Fruit fly (Drosophila melanogaster) whole organism, embryonic: Measurements from ENCODE around the gene CG34136.

Source experiments
- B-H2 ChIP-seq: fragments of 200-800 bp; sonication (Bioruptor generic); optimal IDR thresholded peaks from 2 replicates; lab custom pipeline; 2018; ENCODE audit warnings: missing biosample characterization, mild to moderate bottlenecking, missing genetic modification characterization
- Blimp-1 ChIP-seq: fragments of 200-800 bp; sonication (Bioruptor generic); optimal IDR thresholded peaks from 3 replicates; lab custom pipeline; 2018; ENCODE audit warnings: missing biosample characterization, missing genetic modification characterization, mild to moderate bottlenecking, moderate library complexity, missing genetic modification reagents
- CG10462 ChIP-seq: fragments of 200-800 bp; sonication (Bioruptor generic); optimal IDR thresholded peaks from 2 replicates; lab custom pipeline; 2016; ENCODE audit warnings: missing biosample characterization, missing genetic modification characterization
- CG14441 ChIP-seq: fragments of 200-800 bp; sonication (Bioruptor generic); IDR thresholded peaks from 2 replicates; pipeline ENCODE4 v1.3.6; 2022; ENCODE audit warnings: missing biosample characterization, missing genetic modification characterization
- CG2202 ChIP-seq: fragments of 200-800 bp; sonication (Bioruptor generic); optimal IDR thresholded peaks from 2 replicates; lab custom pipeline; 2018; ENCODE audit warnings: missing biosample characterization, mild to moderate bottlenecking, missing genetic modification characterization
- CG2712 ChIP-seq: fragments of 200-800 bp; optimal IDR thresholded peaks from 3 replicates; lab custom pipeline; 2019; ENCODE audit warnings: missing biosample characterization, mild to moderate bottlenecking, missing genetic modification characterization, moderate library complexity
- CG3281 ChIP-seq: fragments of 200-800 bp; sonication (Bioruptor generic); optimal IDR thresholded peaks from 3 replicates; lab custom pipeline; 2017; ENCODE audit warnings: missing biosample characterization, mild to moderate bottlenecking, missing genetic modification characterization
- CG4328 ChIP-seq: fragments of 200-800 bp; sonication (Bioruptor generic); optimal IDR thresholded peaks from 3 replicates; lab custom pipeline; 2017; ENCODE audit warnings: missing biosample characterization, missing genetic modification reagents, missing genetic modification characterization
- CG5245 ChIP-seq: fragments of 200-800 bp; sonication (Bioruptor generic); optimal IDR thresholded peaks from 3 replicates; lab custom pipeline; 2016; ENCODE audit warnings: missing biosample characterization, missing genetic modification characterization
- CG7839 ChIP-seq: fragments of 200-800 bp; sonication (Bioruptor generic); optimal IDR thresholded peaks from 3 replicates; lab custom pipeline; 2018; ENCODE audit warnings: missing biosample characterization, mild to moderate bottlenecking, missing genetic modification characterization, moderate library complexity
- CG7987 ChIP-seq: fragments of 200-800 bp; sonication (Bioruptor generic); optimal IDR thresholded peaks from 2 replicates; lab custom pipeline; 2018; ENCODE audit warnings: missing biosample characterization, mild to moderate bottlenecking, missing genetic modification characterization, moderate library complexity
- CG8290 ChIP-seq, 3 experiments: fragments of 200-800 bp; sonication (Bioruptor generic); optimal IDR thresholded peaks; 2 replicates each; lab custom pipeline; 2016 to 2019; ENCODE audit warnings: missing biosample characterization in 3 of 3, missing genetic modification characterization in 3 of 3, mild to moderate bottlenecking in 2 of 3, moderate library complexity in 1 of 3
- CG9817 ChIP-seq: fragments of 200-800 bp; sonication (Bioruptor generic); optimal IDR thresholded peaks from 2 replicates; lab custom pipeline; 2018; ENCODE audit warnings: missing biosample characterization, mild to moderate bottlenecking, missing genetic modification characterization, moderate library complexity
- CG9932 ChIP-seq: fragments of 200-800 bp; sonication (Bioruptor generic); IDR thresholded peaks from 2 replicates; pipeline ENCODE4 v1.3.6; 2022; ENCODE audit warnings: missing biosample characterization, missing genetic modification characterization
- CTCF ChIP-seq: fragments of 200-800 bp; sonication (Bioruptor generic); optimal IDR thresholded peaks from 2 replicates; lab custom pipeline; 2017; ENCODE audit warnings: missing biosample characterization, mild to moderate bottlenecking, missing genetic modification characterization, moderate library complexity
- Chrac-16 ChIP-seq: fragments of 200-800 bp; sonication (Bioruptor generic); optimal IDR thresholded peaks from 3 replicates; lab custom pipeline; 2016; ENCODE audit warnings: missing biosample characterization, missing genetic modification characterization
- CoRest ChIP-seq: fragments of 200-800 bp; sonication (Bioruptor generic); optimal IDR thresholded peaks from 3 replicates; lab custom pipeline; 2018; ENCODE audit warnings: missing biosample characterization, mild to moderate bottlenecking, missing genetic modification characterization, moderate library complexity
- Dad ChIP-seq: fragments of 200-800 bp; sonication (Bioruptor generic); optimal IDR thresholded peaks from 3 replicates; lab custom pipeline; 2016; ENCODE audit warnings: missing biosample characterization, missing genetic modification characterization
- Dip2 ChIP-seq: fragments of 200-800 bp; sonication (Bioruptor generic); IDR thresholded peaks from 2 replicates; pipeline ENCODE4 v1.3.6; 2022; ENCODE audit warnings: missing biosample characterization, missing genetic modification characterization
- Eip74EF ChIP-seq, 2 experiments: fragments of 200-800 bp in 1 of 2; fragments of >200 bp in 1 of 2; sonication (Bioruptor generic) in 1 of 2; optimal IDR thresholded peaks; 2 replicates each; lab custom pipeline; 2017 to 2019; ENCODE audit warnings: missing biosample characterization in 2 of 2, missing genetic modification characterization in 2 of 2, mild to moderate bottlenecking in 1 of 2, moderate library complexity in 1 of 2
- HLH54F ChIP-seq: fragments of 200-800 bp; sonication (Bioruptor generic); optimal IDR thresholded peaks from 3 replicates; lab custom pipeline; 2016; ENCODE audit warnings: missing biosample characterization, missing genetic modification characterization
- HmgZ ChIP-seq: fragments of 200-800 bp; sonication (Bioruptor generic); optimal IDR thresholded peaks from 2 replicates; lab custom pipeline; 2018; ENCODE audit warnings: missing biosample characterization, mild to moderate bottlenecking, missing genetic modification characterization
- Hr3 ChIP-seq: fragments of 200-800 bp; sonication (Bioruptor generic); optimal IDR thresholded peaks from 3 replicates; lab custom pipeline; 2016; ENCODE audit warnings: missing biosample characterization, missing genetic modification characterization
- Jarid2 ChIP-seq: fragments of 200-800 bp; sonication (Bioruptor generic); optimal IDR thresholded peaks from 3 replicates; lab custom pipeline; 2017; ENCODE audit warnings: mild to moderate bottlenecking, missing biosample characterization, missing genetic modification reagents, missing genetic modification characterization
- Lhr ChIP-seq: fragments of 200-800 bp; sonication (Bioruptor generic); optimal IDR thresholded peaks from 3 replicates; lab custom pipeline; 2017; ENCODE audit warnings: mild to moderate bottlenecking, missing biosample characterization, missing genetic modification reagents, missing genetic modification characterization
- MBD-R2 ChIP-seq: fragments of 200-800 bp; sonication (Bioruptor generic); IDR thresholded peaks from 2 replicates; pipeline ENCODE4 v1.3.6; 2022; ENCODE audit warnings: missing biosample characterization, missing genetic modification characterization
- MESR4 ChIP-seq: fragments of 200-800 bp; sonication (Bioruptor generic); optimal IDR thresholded peaks from 2 replicates; lab custom pipeline; 2018; ENCODE audit warnings: missing biosample characterization, mild to moderate bottlenecking, missing genetic modification characterization, moderate library complexity
- NK7.1 ChIP-seq: fragments of 200-800 bp; sonication (Bioruptor generic); optimal IDR thresholded peaks from 3 replicates; lab custom pipeline; 2016; ENCODE audit warnings: missing biosample characterization, missing genetic modification characterization
- Oaz ChIP-seq: fragments of 200-800 bp; sonication (Bioruptor generic); IDR thresholded peaks from 2 replicates; pipeline ENCODE4 v1.3.6; 2022; ENCODE audit warnings: missing biosample characterization, missing genetic modification characterization
- Optix ChIP-seq: fragments of 200-800 bp; sonication (Bioruptor generic); IDR thresholded peaks from 3 replicates; pipeline ENCODE4 v1.3.6; 2022; ENCODE audit warnings: missing biosample characterization, missing genetic modification characterization
- Sry-δ ChIP-seq: fragments of 200-800 bp; sonication (Bioruptor generic); optimal IDR thresholded peaks from 2 replicates; lab custom pipeline; 2016; ENCODE audit warnings: missing biosample characterization, missing genetic modification characterization
- YL-1 ChIP-seq: fragments of 200-800 bp; sonication (Bioruptor generic); optimal IDR thresholded peaks from 3 replicates; lab custom pipeline; 2017; ENCODE audit warnings: missing biosample characterization, mild to moderate bottlenecking, missing genetic modification characterization
- abd-A ChIP-seq: fragments of 200-800 bp; sonication (Bioruptor generic); optimal IDR thresholded peaks from 3 replicates; lab custom pipeline; 2019; ENCODE audit warnings: missing biosample characterization, mild to moderate bottlenecking, missing genetic modification characterization, moderate library complexity
- ac ChIP-seq: fragments of 200-800 bp; sonication (Bioruptor generic); optimal IDR thresholded peaks from 3 replicates; lab custom pipeline; 2017; ENCODE audit warnings: missing biosample characterization, mild to moderate bottlenecking, missing genetic modification characterization
- crc ChIP-seq: fragments of 200-800 bp; sonication (Bioruptor generic); optimal IDR thresholded peaks from 2 replicates; lab custom pipeline; 2016; ENCODE audit warnings: missing biosample characterization, missing genetic modification characterization
- danr ChIP-seq: fragments of 200-800 bp; sonication (Bioruptor generic); IDR thresholded peaks from 2 replicates; pipeline ENCODE4 v1.3.6; 2022; ENCODE audit warnings: missing biosample characterization, missing genetic modification characterization
- dmrt11E ChIP-seq: fragments of 200-800 bp; sonication (Bioruptor generic); optimal IDR thresholded peaks from 3 replicates; lab custom pipeline; 2018; ENCODE audit warnings: missing biosample characterization, mild to moderate bottlenecking, missing genetic modification characterization, moderate library complexity
- dysf ChIP-seq: fragments of 200-800 bp; sonication (Bioruptor generic); IDR thresholded peaks from 3 replicates; pipeline ENCODE4 v1.3.6; 2022; ENCODE audit warnings: missing biosample characterization, missing genetic modification characterization
- grau ChIP-seq: fragments of 200-800 bp; optimal IDR thresholded peaks from 3 replicates; lab custom pipeline; 2019; ENCODE audit warnings: missing biosample characterization, mild to moderate bottlenecking, missing genetic modification characterization, moderate library complexity
- grn ChIP-seq: fragments of 200-800 bp; sonication (Bioruptor generic); optimal IDR thresholded peaks from 3 replicates; lab custom pipeline; 2017; ENCODE audit warnings: missing biosample characterization, missing genetic modification characterization
- hth ChIP-seq: fragments of >200 bp; optimal IDR thresholded peaks from 2 replicates; lab custom pipeline; 2017; ENCODE audit warnings: inconsistent platforms
- klu ChIP-seq: fragments of 200-800 bp; sonication (Bioruptor generic); IDR thresholded peaks from 2 replicates; pipeline ENCODE4 v1.3.6; 2022; ENCODE audit warnings: missing biosample characterization, missing genetic modification characterization
- knrl ChIP-seq: fragments of 200-800 bp; sonication (Bioruptor generic); IDR thresholded peaks from 3 replicates; pipeline ENCODE4 v1.3.6; 2022; ENCODE audit warnings: missing biosample characterization, missing genetic modification characterization; ENCODE audit not compliant: partially characterized antibody
- lilli ChIP-seq: fragments of 200-800 bp; sonication (Bioruptor generic); optimal IDR thresholded peaks from 3 replicates; lab custom pipeline; 2016; ENCODE audit warnings: missing biosample characterization, missing genetic modification characterization
- mirr ChIP-seq: fragments of 200-800 bp; sonication (Bioruptor generic); optimal IDR thresholded peaks from 3 replicates; lab custom pipeline; 2018; ENCODE audit warnings: missing biosample characterization, mild to moderate bottlenecking, missing genetic modification characterization
- pb ChIP-seq: fragments of 200-800 bp; sonication (Bioruptor generic); optimal IDR thresholded peaks from 3 replicates; lab custom pipeline; 2016; ENCODE audit warnings: missing biosample characterization, missing genetic modification characterization
- shn ChIP-seq: fragments of 200-800 bp; sonication (Bioruptor generic); optimal IDR thresholded peaks from 3 replicates; lab custom pipeline; 2016; ENCODE audit warnings: missing biosample characterization, missing genetic modification characterization
- sr ChIP-seq: fragments of 200-800 bp; sonication (Bioruptor generic); IDR thresholded peaks from 3 replicates; pipeline ENCODE4 v1.3.6; 2022; ENCODE audit warnings: missing biosample characterization, missing genetic modification characterization
- sug ChIP-seq: fragments of 200-800 bp; optimal IDR thresholded peaks from 2 replicates; lab custom pipeline; 2019; ENCODE audit warnings: missing biosample characterization, mild to moderate bottlenecking, missing genetic modification characterization, moderate library complexity
- tgo ChIP-seq: fragments of 200-800 bp; sonication (Bioruptor generic); IDR thresholded peaks from 3 replicates; pipeline ENCODE4 v1.3.6; 2022; ENCODE audit warnings: missing biosample characterization, missing genetic modification characterization
- vnd ChIP-seq: fragments of 200-800 bp; sonication (Bioruptor generic); IDR thresholded peaks from 3 replicates; pipeline ENCODE4 v1.3.6; 2022; ENCODE audit warnings: missing biosample characterization, missing genetic modification characterization; ENCODE audit not compliant: partially characterized antibody

Gene CG34136

DNA sequence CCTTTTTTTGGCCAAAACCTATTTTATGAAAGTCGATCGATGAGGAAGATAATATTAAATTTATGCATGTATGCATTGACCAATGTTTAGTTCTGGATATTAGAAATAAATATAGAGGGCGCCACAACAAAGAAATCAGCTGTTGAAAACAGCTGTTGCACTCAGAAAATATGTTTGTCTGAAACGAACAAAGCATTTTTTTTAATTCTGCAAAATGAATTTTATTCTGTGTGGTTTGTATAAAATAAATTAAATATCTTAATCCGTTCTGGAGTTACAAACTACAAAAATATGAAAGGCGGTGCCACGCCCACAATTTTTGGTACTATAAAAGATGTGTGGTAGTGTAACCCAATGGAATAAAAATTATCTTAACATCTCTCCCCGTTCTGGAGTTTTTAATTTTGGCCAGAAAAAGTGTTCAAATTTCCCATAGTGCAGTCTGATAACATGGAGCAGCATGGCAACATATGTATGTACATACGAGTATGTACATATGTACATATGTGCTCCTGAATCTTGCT, 12.1 kb downstream of the CG34136 start (continued):
- TF ChIP-seq Dip2 (GFP tag; lab: Robert Waterston, UW), result no peak
- TF ChIP-seq MESR4, result no peak
- TF ChIP-seq dmrt11E, result peak; percentile 82
- peak; percentile 54 for TF ChIP-seq Blimp-1
- no peak for TF ChIP-seq NK7.1
- TF ChIP-seq grn (GFP tag; lab: Kevin White, UChicago), result peak; percentile 27
- TF ChIP-seq ac (GFP tag; lab: Kevin White, UChicago), result peak; percentile 34
- no peak for TF ChIP-seq vnd (GFP tag; lab: Robert Waterston, UW)
- no peak for TF ChIP-seq CG9932 (GFP tag; lab: Robert Waterston, UW)
- TF ChIP-seq abd-A (tag; lab: Kevin White, UChicago), result no peak
- TF ChIP-seq CG4328 (GFP tag; lab: Kevin White, UChicago), result no peak
- peak; percentile 67 for TF ChIP-seq CG8290 (GFP tag; optimal IDR thresholded peaks at IDR 0.05; lab: Kevin White, UChicago)
- peak; percentile 2 to 60 for TF ChIP-seq CG8290 (tag; optimal IDR thresholded peaks at IDR 0.05; lab: Kevin White, UChicago)
- peak; percentile 62; the same call in 2 of the 3 replicates for TF ChIP-seq tgo (GFP tag; lab: Robert Waterston, UW)
- no peak for TF ChIP-seq CG7987
- peak; percentile 10 for TF ChIP-seq Sry-δ (GFP tag; lab: Kevin White, UChicago)
- TF ChIP-seq CG10462, result peak; percentile 39
- no peak for TF ChIP-seq mirr (GFP tag; lab: Kevin White, UChicago)
- TF ChIP-seq klu (GFP tag; lab: Robert Waterston, UW), result no peak
- peak; percentile 62 for TF ChIP-seq Dad (GFP tag; lab: Kevin White, UChicago)
- peak; percentile 21 for TF ChIP-seq CG9817 (tag; lab: Kevin White, UChicago)
- TF ChIP-seq Chrac-16 (GFP tag; lab: Kevin White, UChicago), result peak; percentile 33
- peak; percentile 33 for TF ChIP-seq CG2202 (tag; lab: Kevin White, UChicago)
- TF ChIP-seq pb (GFP tag; lab: Kevin White, UChicago), result peak; percentile 26
- peak; percentile 36 for TF ChIP-seq Lhr (GFP tag; lab: Kevin White, UChicago)
- peak; percentile 75 for TF ChIP-seq CoRest
- peak; percentile 65 for TF ChIP-seq shn (GFP tag; lab: Kevin White, UChicago)
- TF ChIP-seq knrl, result no peak
- no peak for TF ChIP-seq Oaz (GFP tag; lab: Robert Waterston, UW)
- peak; percentile 56 for TF ChIP-seq Hr3 (GFP tag; lab: Kevin White, UChicago)
- TF ChIP-seq B-H2, result no peak
- TF ChIP-seq CG2712, result peak; percentile 76
- TF ChIP-seq lilli (GFP tag; lab: Kevin White, UChicago), result peak; percentile 68
- TF ChIP-seq danr (GFP tag; lab: Robert Waterston, UW), result no peak
- TF ChIP-seq hth (lab: Kevin White, UChicago), result no peak
- peak; percentile 5 for TF ChIP-seq HLH54F (GFP tag; lab: Kevin White, UChicago)
- peak in 1 of 2 experiments; percentile 73 for TF ChIP-seq Eip74EF (GFP tag; optimal IDR thresholded peaks at IDR 0.05; lab: Kevin White, UChicago)
- peak; percentile 89 for TF ChIP-seq CTCF
- TF ChIP-seq dysf, result peak; percentile 67; the same call in 2 of the 3 replicates
- peak; percentile 31 for TF ChIP-seq Jarid2
- TF ChIP-seq CG3281 (GFP tag; lab: Kevin White, UChicago), result peak; percentile 25
- 0 out of 2 replicates have a peak, but pooled peaks have one; percentile 37 for TF ChIP-seq CG14441 (GFP tag; lab: Robert Waterston, UW)
- TF ChIP-seq CG5245 (GFP tag; lab: Kevin White, UChicago), result peak; percentile 48
- no peak for TF ChIP-seq YL-1 (GFP tag; lab: Kevin White, UChicago)
- TF ChIP-seq crc (GFP tag; lab: Kevin White, UChicago), result no peak
- peak; percentile 72 for TF ChIP-seq CG7839 (tag; lab: Kevin White, UChicago)
- no peak for TF ChIP-seq HmgZ (tag; lab: Kevin White, UChicago)
- no peak for TF ChIP-seq Optix (GFP tag; lab: Robert Waterston, UW)
- peak; percentile 15; the same call in 1 of the 2 replicates for TF ChIP-seq MBD-R2
- peak; percentile 5 for TF ChIP-seq sug (tag; lab: Kevin White, UChicago)
- TF ChIP-seq grau (tag; lab: Kevin White, UChicago), result peak; percentile 58
- TF ChIP-seq sr, result no peak
